Fruit fly (Drosophila melanogaster) whole organism: ENCODE measurements around the gene CCHa1.

Experiments
- CG8478 ChIP-seq: fragments of >200 bp; optimal IDR thresholded peaks from 2 replicates; lab custom pipeline; 2018; ENCODE audit warnings: inconsistent platforms
- EcR ChIP-seq, 2 experiments: fragments of >200 bp; optimal IDR thresholded peaks; 2 replicates each; lab custom pipeline; 2017; ENCODE audit warnings: missing biosample characterization in 2 of 2, missing genetic modification characterization in 2 of 2, missing genetic modification reagents in 2 of 2
- pan ChIP-seq: fragments of >200 bp; optimal IDR thresholded peaks from 2 replicates; lab custom pipeline; 2017
- psq ChIP-seq: fragments of >200 bp; optimal IDR thresholded peaks from 2 replicates; lab custom pipeline; 2017
- usp ChIP-seq: fragments of >200 bp; optimal IDR thresholded peaks from 2 replicates; lab custom pipeline; 2017; ENCODE audit warnings: missing biosample characterization, missing genetic modification characterization, mixed read lengths

- TF ChIP-seq pan (lab: Kevin White, UChicago) (no peak), psq (lab: Kevin White, UChicago) (no peak), EcR (GFP tag; optimal IDR thresholded peaks at IDR 0.05; lab: Kevin White, UChicago) (no peak), CG8478 (lab: Kevin White, UChicago) (no peak), usp (GFP tag; lab: Kevin White, UChicago) (no peak)
Measured at dm6 chr3R:14044361-14044860, 52.2 kb downstream of the CCHa1 start.
